Worm (Caenorhabditis elegans) whole organism, young adult: ENCODE data around the gene fbxc-22.

ENCODE experiments used
- B0019.2 ChIP-seq: fragments of 200-800 bp; sonication (Bioruptor generic); conservative IDR thresholded peaks from 2 replicates; pipeline ENCODE4 v1.3.6; 2022; ENCODE audit warnings: missing genetic modification reagents, missing genetic modification characterization, missing compliant biosample characterization
- B0336.3 ChIP-seq: fragments of 200-800 bp; sonication (Bioruptor generic); IDR thresholded peaks from 2 replicates; pipeline ENCODE4 v1.3.6; 2022; ENCODE audit warnings: missing genetic modification characterization, missing compliant biosample characterization
- C06A6.2 ChIP-seq: fragments of 200-800 bp; sonication (Bioruptor generic); conservative IDR thresholded peaks from 2 replicates; pipeline ENCODE4 v1.3.6; 2022; ENCODE audit warnings: missing genetic modification characterization, missing compliant biosample characterization
- F39B2.1 ChIP-seq: fragments of 200-800 bp; sonication (Bioruptor generic); IDR thresholded peaks from 2 replicates; pipeline ENCODE4 v1.3.6; 2022; ENCODE audit warnings: missing genetic modification reagents, missing genetic modification characterization, missing compliant biosample characterization
- T07F8.4 ChIP-seq: sonication (generic microtip); optimal IDR thresholded peaks from 2 replicates; lab custom pipeline; 2016; ENCODE audit warnings: mild to moderate bottlenecking, missing genetic modification characterization, moderate library complexity, missing compliant biosample characterization
- T26A5.8 ChIP-seq: sonication (generic microtip); optimal IDR thresholded peaks from 2 replicates; lab custom pipeline; 2016; ENCODE audit warnings: missing genetic modification characterization, missing compliant biosample characterization
- Y53F4B.3 ChIP-seq: fragments of 200-800 bp; sonication (Bioruptor generic); IDR thresholded peaks from 2 replicates; pipeline ENCODE4 v1.3.6; 2022; ENCODE audit warnings: missing genetic modification reagents, missing genetic modification characterization, missing compliant biosample characterization
- Y56A3A.18 ChIP-seq: fragments of 200-800 bp; sonication (Bioruptor generic); IDR thresholded peaks from 2 replicates; pipeline ENCODE4 v1.3.6; 2022; ENCODE audit warnings: missing genetic modification reagents, missing genetic modification characterization, missing compliant biosample characterization
- akir-1 ChIP-seq: fragments of 200-800 bp; sonication (Bioruptor generic); optimal IDR thresholded peaks from 2 replicates; lab custom pipeline; 2018; ENCODE audit warnings: mild to moderate bottlenecking, missing genetic modification characterization, moderate library complexity, missing compliant biosample characterization
- atf-7 ChIP-seq: sonication (generic microtip); optimal IDR thresholded peaks from 2 replicates; lab custom pipeline; 2017; ENCODE audit warnings: mild to moderate bottlenecking, missing genetic modification characterization, missing compliant biosample characterization
- bed-1 ChIP-seq: fragments of 200-800 bp; sonication (Bioruptor generic); IDR thresholded peaks from 2 replicates; pipeline ENCODE4 v1.3.6; 2022; ENCODE audit warnings: missing genetic modification reagents, missing genetic modification characterization, missing compliant biosample characterization
- ccch-3 ChIP-seq: fragments of 200-800 bp; sonication (Bioruptor generic); optimal IDR thresholded peaks from 2 replicates; lab custom pipeline; 2018; ENCODE audit warnings: mild to moderate bottlenecking, missing genetic modification characterization, missing compliant biosample characterization
- cebp-2 ChIP-seq: fragments of 200-800 bp; sonication (Bioruptor generic); IDR thresholded peaks from 2 replicates; pipeline ENCODE4 v1.3.6; 2022; ENCODE audit warnings: missing genetic modification characterization, missing compliant biosample characterization
- die-1 ChIP-seq: sonication (generic microtip); optimal IDR thresholded peaks from 2 replicates; lab custom pipeline; 2016; ENCODE audit warnings: missing genotype, mild to moderate bottlenecking, missing genetic modification characterization, missing compliant biosample characterization
- dox-1 ChIP-seq: fragments of 200-800 bp; sonication (Bioruptor generic); IDR thresholded peaks from 2 replicates; pipeline ENCODE4 v1.3.6; 2022; ENCODE audit warnings: missing genetic modification reagents, missing genetic modification characterization, missing compliant biosample characterization
- dpl-1 ChIP-seq: fragments of 150-350 bp; optimal IDR thresholded peaks from 2 replicates; lab custom pipeline; 2014; ENCODE audit warnings: missing biosample characterization, missing genetic modification reagents, missing genetic modification characterization
- egl-44 ChIP-seq: fragments of 200-800 bp; sonication (Bioruptor generic); IDR thresholded peaks from 2 replicates; pipeline ENCODE4 v1.3.6; 2022; ENCODE audit warnings: missing genetic modification reagents, missing genetic modification characterization, missing compliant biosample characterization
- ets-4 ChIP-seq: fragments of 200-800 bp; sonication (Bioruptor generic); optimal IDR thresholded peaks from 2 replicates; lab custom pipeline; 2018; ENCODE audit warnings: mild to moderate bottlenecking, missing genetic modification characterization, missing compliant biosample characterization
- hlh-12 ChIP-seq: sonication (generic microtip); optimal IDR thresholded peaks from 2 replicates; lab custom pipeline; 2016; ENCODE audit warnings: missing genetic modification characterization, missing compliant biosample characterization
- hlh-26 ChIP-seq: fragments of 200-800 bp; sonication (Bioruptor generic); conservative IDR thresholded peaks from 2 replicates; pipeline ENCODE4 v1.3.6; 2022; ENCODE audit warnings: missing genetic modification reagents, missing genetic modification characterization, missing compliant biosample characterization
- hmg-1.2 ChIP-seq: fragments of 200-800 bp; sonication (Bioruptor generic); IDR thresholded peaks from 2 replicates; pipeline ENCODE4 v1.3.6; 2022; ENCODE audit warnings: missing genetic modification reagents, missing genetic modification characterization, missing compliant biosample characterization
- hsf-1 ChIP-seq: fragments of 200-800 bp; sonication (Bioruptor generic); IDR thresholded peaks from 2 replicates; pipeline ENCODE4 v1.3.6; 2022; ENCODE audit warnings: missing genetic modification reagents, missing genetic modification characterization, missing compliant biosample characterization
- lag-1 ChIP-seq: fragments of 200-800 bp; sonication (Bioruptor generic); IDR thresholded peaks from 2 replicates; pipeline ENCODE4 v1.3.6; 2022; ENCODE audit warnings: missing genetic modification reagents, missing genetic modification characterization, missing compliant biosample characterization
- lin-35 ChIP-seq, 3 experiments: fragments of 150-350 bp in 2 of 3; sonication (generic microtip) in 1 of 3; optimal IDR thresholded peaks; 2 replicates each; lab custom pipeline; 2014 to 2018; ENCODE audit warnings: missing biosample characterization in 3 of 3, missing genetic modification characterization in 3 of 3, missing genetic modification reagents in 3 of 3
- lin-40 ChIP-seq: sonication (generic microtip); optimal IDR thresholded peaks from 2 replicates; lab custom pipeline; 2016; ENCODE audit warnings: missing genetic modification characterization, mild to moderate bottlenecking, missing compliant biosample characterization, missing genotype, missing genetic modification reagents
- lin-54 ChIP-seq: fragments of 200-800 bp; sonication (Bioruptor generic); optimal IDR thresholded peaks from 2 replicates; lab custom pipeline; 2018; ENCODE audit warnings: mild to moderate bottlenecking, missing genetic modification characterization, missing compliant biosample characterization
- lsl-1 ChIP-seq: fragments of 200-800 bp; sonication (Bioruptor generic); optimal IDR thresholded peaks from 2 replicates; lab custom pipeline; 2018; ENCODE audit warnings: mild to moderate bottlenecking, missing genetic modification characterization, moderate library complexity, missing compliant biosample characterization
- madf-10 ChIP-seq: sonication (generic microtip); optimal IDR thresholded peaks from 2 replicates; lab custom pipeline; 2016; ENCODE audit warnings: mild to moderate bottlenecking, missing genetic modification characterization, missing compliant biosample characterization
- madf-3 ChIP-seq: fragments of 200-800 bp; sonication (Bioruptor generic); IDR thresholded peaks from 2 replicates; pipeline ENCODE4 v1.3.6; 2022; ENCODE audit warnings: missing genetic modification reagents, missing genetic modification characterization, missing compliant biosample characterization
- mcd-1 ChIP-seq: fragments of 200-800 bp; sonication (Bioruptor generic); IDR thresholded peaks from 2 replicates; pipeline ENCODE4 v1.3.6; 2022; ENCODE audit warnings: missing genetic modification reagents, missing genetic modification characterization, missing compliant biosample characterization
- nhr-27 ChIP-seq: fragments of 200-800 bp; sonication (Bioruptor generic); optimal IDR thresholded peaks from 2 replicates; lab custom pipeline; 2018; ENCODE audit warnings: mild to moderate bottlenecking, missing genetic modification characterization, moderate library complexity, missing compliant biosample characterization
- repo-1 ChIP-seq: sonication (generic microtip); optimal IDR thresholded peaks from 2 replicates; lab custom pipeline; 2017; ENCODE audit warnings: mild to moderate bottlenecking, missing genetic modification characterization, missing compliant biosample characterization
- rpc-1 ChIP-seq, 2 experiments: fragments of 150-350 bp in 1 of 2; sonication (generic microtip) in 1 of 2; optimal IDR thresholded peaks; 2 replicates each; lab custom pipeline; 2014 to 2018; ENCODE audit warnings: missing biosample characterization in 1 of 2, missing genetic modification characterization in 1 of 2, missing genetic modification reagents in 1 of 2, missing genotype in 1 of 2
- snpc-1.3 ChIP-seq: sonication (generic microtip); optimal IDR thresholded peaks from 2 replicates; lab custom pipeline; 2017; ENCODE audit warnings: missing genetic modification characterization, mild to moderate bottlenecking, missing compliant biosample characterization, antibody characterized with exemption, moderate library complexity, missing genotype, missing genetic modification reagents; ENCODE audit not compliant: insufficient read depth
- snpc-4 ChIP-seq, 5 experiments: fragments of 150-350 bp in 1 of 5; sonication (generic microtip) in 4 of 5; optimal IDR thresholded peaks; 2 replicates each; lab custom pipeline; 2014 to 2018; ENCODE audit warnings: missing genetic modification characterization in 5 of 5, missing biosample characterization in 3 of 5, antibody characterized with exemption in 2 of 5, mild to moderate bottlenecking in 2 of 5, missing compliant biosample characterization in 2 of 5, missing genotype in 2 of 5, moderate library complexity in 2 of 5, missing genetic modification reagents in 1 of 5
- somi-1 ChIP-seq: fragments of 200-800 bp; sonication (Bioruptor generic); optimal IDR thresholded peaks from 2 replicates; lab custom pipeline; 2018; ENCODE audit warnings: mild to moderate bottlenecking, missing genetic modification characterization, missing compliant biosample characterization
- tbp1 ChIP-seq: fragments of 200-800 bp; sonication (Bioruptor generic); optimal IDR thresholded peaks from 2 replicates; lab custom pipeline; 2018; ENCODE audit warnings: mild to moderate bottlenecking, missing genetic modification characterization, missing compliant biosample characterization
- zfh-2 ChIP-seq: fragments of 200-800 bp; sonication (Bioruptor generic); conservative IDR thresholded peaks from 2 replicates; pipeline ENCODE4 v1.3.6; 2022; ENCODE audit warnings: missing genetic modification reagents, missing genetic modification characterization, missing compliant biosample characterization
- ztf-28 ChIP-seq: fragments of 200-800 bp; sonication (Bioruptor generic); IDR thresholded peaks from 2 replicates; pipeline ENCODE4 v1.3.6; 2022; ENCODE audit warnings: missing genetic modification reagents, missing genetic modification characterization, missing compliant biosample characterization
- ztf-6 ChIP-seq: fragments of 200-800 bp; sonication (Bioruptor generic); IDR thresholded peaks from 2 replicates; pipeline ENCODE4 v1.3.6; 2022; ENCODE audit warnings: missing genetic modification reagents, missing genetic modification characterization, missing compliant biosample characterization

fbxc-22 gene

ce11 chrII:1654917-1655316 is 36.0 kb downstream of the fbxc-22 start, which contains the start of gene btb-12:
TSS of gene btb-12 (plus strand) at chrII:1655217.
- TF ChIP-seq hmg-1.2 (GFP tag; lab: Robert Waterston, UW) (no peak), repo-1 (no peak), B0336.3 (GFP tag; lab: Robert Waterston, UW) (no peak), lin-54 (GFP tag; lab: Kevin White, UChicago) (no peak), ztf-6 (GFP tag; lab: Robert Waterston, UW) (no peak), mcd-1 (GFP tag; lab: Robert Waterston, UW) (no peak), madf-3 (no peak), bed-1 (GFP tag; lab: Robert Waterston, UW) (no peak), lin-40 (tag; lab: Kevin White, UChicago) (no peak), dox-1 (GFP tag; lab: Robert Waterston, UW) (no peak), lsl-1 (no peak)

- no peak for TF ChIP-seq cebp-2 (GFP tag; lab: Robert Waterston, UW)
- TF ChIP-seq T26A5.8 = no peak
- no peak for TF ChIP-seq madf-10 (tag; lab: Kevin White, UChicago)
- TF ChIP-seq B0019.2 (GFP tag; lab: Robert Waterston, UW) = no peak
- no peak for TF ChIP-seq die-1 (tag; lab: Kevin White, UChicago)
- TF ChIP-seq akir-1 = no peak
- no peak for TF ChIP-seq Y56A3A.18 (GFP tag; lab: Robert Waterston, UW)
- no peak for TF ChIP-seq somi-1 (GFP tag; lab: Kevin White, UChicago)
- no peak for TF ChIP-seq nhr-27 (tag; lab: Kevin White, UChicago)
- TF ChIP-seq hlh-12 = no peak
- no peak for TF ChIP-seq ets-4 (GFP tag; lab: Kevin White, UChicago)
- TF ChIP-seq ccch-3 (GFP tag; lab: Kevin White, UChicago) = no peak
- TF ChIP-seq zfh-2 (GFP tag; lab: Robert Waterston, UW) = no peak
- no peak for TF ChIP-seq dox-1 (GFP tag; lab: Robert Waterston, UW)
- no peak for TF ChIP-seq hmg-1.2 (GFP tag; lab: Robert Waterston, UW)
- TF ChIP-seq rpc-1 (optimal IDR thresholded peaks at IDR 0.05; lab: Kevin White, UChicago) = no peak
- TF ChIP-seq rpc-1 (tag; optimal IDR thresholded peaks at IDR 0.05; lab: Kevin White, UChicago) = no peak
Measured at ce11 chrII:1653397-1653796, 37.5 kb downstream of the fbxc-22 start, which contains the start of gene fbxb-15. TSS of gene fbxb-15 (minus strand) at chrII:1653497.

ce11 chrII:1651804-1652203 is 39.1 kb downstream of the fbxc-22 start, which contains the start of gene fbxb-16:
TSS of gene fbxb-16 (minus strand) at chrII:1651904.
- TF ChIP-seq T07F8.4 (no peak), egl-44 (GFP tag; lab: Robert Waterston, UW) (no peak), dpl-1 (no peak), F39B2.1 (GFP tag; lab: Robert Waterston, UW) (no peak), C06A6.2 (GFP tag; lab: Robert Waterston, UW) (no peak), hlh-26 (no peak), lin-35 (GFP tag; optimal IDR thresholded peaks at IDR 0.05; lab: Kevin White, UChicago) (no peak), snpc-4 (GFP tag; optimal IDR thresholded peaks at IDR 0.05; lab: Kevin White, UChicago) (no peak), snpc-4 (tag; optimal IDR thresholded peaks at IDR 0.05; lab: Kevin White, UChicago) (no peak), tbp1 (GFP tag; lab: Kevin White, UChicago) (no peak), Y53F4B.3 (GFP tag; lab: Robert Waterston, UW) (no peak), lag-1 (GFP tag; lab: Robert Waterston, UW) (no peak), hsf-1 (no peak), T26A5.8 (no peak), snpc-1.3 (tag; lab: Kevin White, UChicago) (no peak), ztf-28 (no peak), ccch-3 (GFP tag; lab: Kevin White, UChicago) (no peak), atf-7 (tag; lab: Kevin White, UChicago) (no peak)
